Fruit fly (Drosophila melanogaster) whole organism, embryonic: ENCODE measurements around the gene CheA29a.
A peak's percentile ranks its signal among the peaks of the same experiment; 100 is the strongest.

ENCODE experiments used
- Adf1 ChIP-seq: fragments of 200-800 bp; sonication (Bioruptor generic); IDR thresholded peaks from 2 replicates; pipeline ENCODE4 v1.3.6; 2022; ENCODE audit warnings: missing biosample characterization, missing genetic modification characterization
- Atf-2 ChIP-seq: fragments of 200-800 bp; sonication (Bioruptor generic); optimal IDR thresholded peaks from 2 replicates; lab custom pipeline; 2016; ENCODE audit warnings: missing biosample characterization, missing genetic modification characterization
- CG10209 ChIP-seq: fragments of 200-800 bp; sonication (Bioruptor generic); optimal IDR thresholded peaks from 3 replicates; lab custom pipeline; 2017; ENCODE audit warnings: missing biosample characterization, mild to moderate bottlenecking, missing genetic modification characterization, missing genetic modification reagents
- CG11723 ChIP-seq: fragments of 200-800 bp; sonication (Bioruptor generic); optimal IDR thresholded peaks from 2 replicates; lab custom pipeline; 2017; ENCODE audit warnings: missing biosample characterization, mild to moderate bottlenecking, missing genetic modification characterization
- CG12155 ChIP-seq: fragments of 200-800 bp; sonication (Bioruptor generic); optimal IDR thresholded peaks from 3 replicates; lab custom pipeline; 2016; ENCODE audit warnings: missing biosample characterization, missing genetic modification characterization
- CG12659 ChIP-seq: fragments of 200-800 bp; sonication (Bioruptor generic); optimal IDR thresholded peaks from 3 replicates; lab custom pipeline; 2017; ENCODE audit warnings: mild to moderate bottlenecking, missing biosample characterization, missing genetic modification reagents, missing genetic modification characterization
- CG14710 ChIP-seq: fragments of 200-800 bp; sonication (Bioruptor generic); optimal IDR thresholded peaks from 3 replicates; lab custom pipeline; 2019; ENCODE audit warnings: missing biosample characterization, mild to moderate bottlenecking, missing genetic modification characterization, moderate library complexity
- CG17328 ChIP-seq: fragments of 200-800 bp; sonication (Bioruptor generic); IDR thresholded peaks from 2 replicates; pipeline ENCODE4 v1.3.6; 2022; ENCODE audit warnings: missing biosample characterization, missing genetic modification characterization
- CG2875 ChIP-seq: fragments of 200-800 bp; sonication (Bioruptor generic); optimal IDR thresholded peaks from 2 replicates; lab custom pipeline; 2017; ENCODE audit warnings: missing biosample characterization, mild to moderate bottlenecking, missing genetic modification characterization, missing genetic modification reagents
- CG34224 ChIP-seq: fragments of 200-800 bp; sonication (Bioruptor generic); IDR thresholded peaks from 3 replicates; pipeline ENCODE4 v1.3.6; 2022; ENCODE audit warnings: missing biosample characterization, missing genetic modification characterization; ENCODE audit not compliant: partially characterized antibody
- CG3838 ChIP-seq: fragments of 200-800 bp; sonication (Bioruptor generic); optimal IDR thresholded peaks from 3 replicates; lab custom pipeline; 2016; ENCODE audit warnings: missing biosample characterization, missing genetic modification characterization
- CG6175 ChIP-seq: fragments of 200-800 bp; sonication (Bioruptor generic); IDR thresholded peaks from 3 replicates; pipeline ENCODE4 v1.3.6; 2022; ENCODE audit warnings: missing biosample characterization, missing genetic modification characterization
- CG9609 ChIP-seq: fragments of 200-800 bp; sonication (Bioruptor generic); optimal IDR thresholded peaks from 3 replicates; lab custom pipeline; 2016; ENCODE audit warnings: missing biosample characterization, missing genetic modification characterization
- CG9727 ChIP-seq: fragments of 200-800 bp; sonication (Bioruptor generic); optimal IDR thresholded peaks from 3 replicates; lab custom pipeline; 2017; ENCODE audit warnings: missing biosample characterization, mild to moderate bottlenecking, missing genetic modification characterization
- Camta ChIP-seq: fragments of 200-800 bp; sonication (Bioruptor generic); optimal IDR thresholded peaks from 2 replicates; lab custom pipeline; 2016; ENCODE audit warnings: missing biosample characterization, missing genetic modification characterization
- D19B ChIP-seq: fragments of 200-800 bp; sonication (Bioruptor generic); optimal IDR thresholded peaks from 2 replicates; lab custom pipeline; 2017; ENCODE audit warnings: missing biosample characterization, mild to moderate bottlenecking, missing genetic modification characterization
- Dek ChIP-seq: fragments of 200-800 bp; sonication (Bioruptor generic); optimal IDR thresholded peaks from 3 replicates; lab custom pipeline; 2019; ENCODE audit warnings: missing biosample characterization, mild to moderate bottlenecking, missing genetic modification characterization, moderate library complexity
- Dip3 ChIP-seq: fragments of 200-800 bp; sonication (Bioruptor generic); optimal IDR thresholded peaks from 3 replicates; lab custom pipeline; 2016; ENCODE audit warnings: missing biosample characterization, missing genetic modification characterization
- Ets65A ChIP-seq: fragments of 200-800 bp; sonication (Bioruptor generic); peaks from one replicate; lab custom pipeline; 2016; ENCODE audit warnings: missing biosample characterization, missing genetic modification characterization
- Ets97D ChIP-seq: fragments of 200-800 bp; sonication (Bioruptor generic); optimal IDR thresholded peaks from 3 replicates; lab custom pipeline; 2016; ENCODE audit warnings: missing biosample characterization, missing genetic modification characterization
- Fer1 ChIP-seq: fragments of 200-800 bp; sonication (Bioruptor generic); optimal IDR thresholded peaks from 2 replicates; lab custom pipeline; 2017; ENCODE audit warnings: missing biosample characterization, mild to moderate bottlenecking, missing genetic modification characterization
- Gug ChIP-seq: fragments of 200-800 bp; sonication (Bioruptor generic); IDR thresholded peaks from 4 replicates; pipeline ENCODE4 v1.3.6; 2022; ENCODE audit warnings: missing biosample characterization, missing genetic modification characterization
- HHEX ChIP-seq: fragments of 200-800 bp; sonication (Bioruptor generic); optimal IDR thresholded peaks from 3 replicates; lab custom pipeline; 2017; ENCODE audit warnings: missing biosample characterization, mild to moderate bottlenecking, missing genetic modification characterization, missing genetic modification reagents
- HmgD ChIP-seq: fragments of 200-800 bp; sonication (Bioruptor generic); optimal IDR thresholded peaks from 3 replicates; lab custom pipeline; 2016; ENCODE audit warnings: missing biosample characterization, missing genetic modification characterization
- HmgZ ChIP-seq: fragments of 200-800 bp; sonication (Bioruptor generic); optimal IDR thresholded peaks from 2 replicates; lab custom pipeline; 2018; ENCODE audit warnings: missing biosample characterization, mild to moderate bottlenecking, missing genetic modification characterization
- Hsf ChIP-seq: fragments of 200-800 bp; sonication (Bioruptor generic); optimal IDR thresholded peaks from 3 replicates; lab custom pipeline; 2016; ENCODE audit warnings: missing biosample characterization, missing genetic modification characterization
- Med ChIP-seq: fragments of 200-800 bp; sonication (Bioruptor generic); peaks from one replicate; lab custom pipeline; 2016; ENCODE audit warnings: missing biosample characterization, missing genetic modification characterization, mild to moderate bottlenecking, inconsistent platforms, moderate library complexity
- Meics ChIP-seq: fragments of 200-800 bp; sonication (Bioruptor generic); optimal IDR thresholded peaks from 2 replicates; lab custom pipeline; 2017; ENCODE audit warnings: missing biosample characterization, mild to moderate bottlenecking, missing genetic modification characterization
- Sry-δ ChIP-seq: fragments of 200-800 bp; sonication (Bioruptor generic); optimal IDR thresholded peaks from 2 replicates; lab custom pipeline; 2016; ENCODE audit warnings: missing biosample characterization, missing genetic modification characterization
- Xrp1 ChIP-seq: fragments of 200-800 bp; sonication (Bioruptor generic); IDR thresholded peaks from 2 replicates; pipeline ENCODE4 v1.3.6; 2022; ENCODE audit warnings: missing biosample characterization, missing genetic modification characterization
- ato ChIP-seq: fragments of 200-800 bp; sonication (Bioruptor generic); IDR thresholded peaks from 2 replicates; pipeline ENCODE4 v1.3.6; 2022; ENCODE audit warnings: missing biosample characterization, missing genetic modification characterization; ENCODE audit not compliant: partially characterized antibody
- dpn ChIP-seq, 2 experiments: fragments of 200-800 bp; sonication (Bioruptor generic); optimal IDR thresholded peaks; 3 replicates each; lab custom pipeline; 2016; ENCODE audit warnings: missing biosample characterization in 2 of 2, missing genetic modification characterization in 2 of 2
- ewg ChIP-seq: fragments of 200-800 bp; sonication (Bioruptor generic); optimal IDR thresholded peaks from 3 replicates; lab custom pipeline; 2017; ENCODE audit warnings: mild to moderate bottlenecking, missing biosample characterization, missing genetic modification reagents, missing genetic modification characterization
- fd96Cb ChIP-seq: fragments of 200-800 bp; sonication (Bioruptor generic); optimal IDR thresholded peaks from 2 replicates; lab custom pipeline; 2018; ENCODE audit warnings: missing biosample characterization, mild to moderate bottlenecking, missing genetic modification characterization, moderate library complexity
- gcm ChIP-seq: fragments of 200-800 bp; sonication (Bioruptor generic); optimal IDR thresholded peaks from 2 replicates; lab custom pipeline; 2019; ENCODE audit warnings: missing biosample characterization, mild to moderate bottlenecking, missing genetic modification characterization, moderate library complexity
- grau ChIP-seq: fragments of 200-800 bp; optimal IDR thresholded peaks from 3 replicates; lab custom pipeline; 2019; ENCODE audit warnings: missing biosample characterization, mild to moderate bottlenecking, missing genetic modification characterization, moderate library complexity
- grn ChIP-seq: fragments of 200-800 bp; sonication (Bioruptor generic); optimal IDR thresholded peaks from 3 replicates; lab custom pipeline; 2017; ENCODE audit warnings: missing biosample characterization, missing genetic modification characterization
- her ChIP-seq: fragments of 200-800 bp; sonication (Bioruptor generic); optimal IDR thresholded peaks from 2 replicates; lab custom pipeline; 2016; ENCODE audit warnings: missing biosample characterization, missing genetic modification characterization
- hkb ChIP-seq, 2 experiments: fragments of 200-800 bp in 1 of 2; fragments of >200 bp in 1 of 2; sonication (Bioruptor generic) in 1 of 2; IDR thresholded peaks in 1 of 2; optimal IDR thresholded peaks in 1 of 2; 2 replicates each; pipeline versions ENCODE4 v1.3.6 to Lab custom; 2017 to 2022; ENCODE audit warnings: missing biosample characterization in 1 of 2, missing genetic modification characterization in 1 of 2
- ind ChIP-seq: fragments of 200-800 bp; sonication (Bioruptor generic); optimal IDR thresholded peaks from 3 replicates; lab custom pipeline; 2016; ENCODE audit warnings: missing biosample characterization, missing genetic modification characterization
- jing ChIP-seq: fragments of 200-800 bp; sonication (Bioruptor generic); optimal IDR thresholded peaks from 2 replicates; lab custom pipeline; 2018; ENCODE audit warnings: missing biosample characterization, mild to moderate bottlenecking, missing genetic modification characterization
- kay ChIP-seq: fragments of 200-800 bp; sonication (Bioruptor generic); optimal IDR thresholded peaks from 2 replicates; lab custom pipeline; 2016; ENCODE audit warnings: missing biosample characterization, missing genetic modification characterization
- kni ChIP-seq: fragments of 200-800 bp; sonication (Bioruptor generic); optimal IDR thresholded peaks from 3 replicates; lab custom pipeline; 2017; ENCODE audit warnings: mild to moderate bottlenecking, missing biosample characterization, missing genetic modification reagents, missing genetic modification characterization
- lab ChIP-seq: fragments of 200-800 bp; sonication (Bioruptor generic); optimal IDR thresholded peaks from 3 replicates; lab custom pipeline; 2017; ENCODE audit warnings: missing biosample characterization, missing genetic modification characterization, mild to moderate bottlenecking, moderate library complexity, missing genetic modification reagents
- lov ChIP-seq, 2 experiments: fragments of 200-800 bp in 1 of 2; fragments of >200 bp in 1 of 2; sonication (Bioruptor generic) in 1 of 2; IDR thresholded peaks in 1 of 2; optimal IDR thresholded peaks in 1 of 2; 2 replicates in 1 of 2; 3 replicates in 1 of 2; pipeline versions ENCODE4 v1.3.6 to Lab custom; 2017 to 2022; ENCODE audit warnings: missing biosample characterization in 1 of 2, missing genetic modification characterization in 1 of 2
- sc ChIP-seq, 3 experiments: fragments of >200 bp in 2 of 3; fragments of 200-800 bp in 1 of 3; sonication (Bioruptor generic) in 1 of 3; optimal IDR thresholded peaks; 2 replicates in 2 of 3; 3 replicates in 1 of 3; lab custom pipeline; 2017; ENCODE audit warnings: mild to moderate bottlenecking in 1 of 3, missing biosample characterization in 1 of 3, missing genetic modification characterization in 1 of 3, missing genetic modification reagents in 1 of 3
- zf30C ChIP-seq: fragments of 200-800 bp; sonication (Bioruptor generic); optimal IDR thresholded peaks from 3 replicates; lab custom pipeline; 2018; ENCODE audit warnings: missing biosample characterization, mild to moderate bottlenecking, missing genetic modification characterization

Gene CheA29a

dm6 chr2L:8461782-8462453 lies 15.2 kb upstream of the CheA29a start (continued):
- TF ChIP-seq jing (GFP tag; lab: Kevin White, UChicago) (peak; percentile 9), her (GFP tag; lab: Kevin White, UChicago) (no peak), grn (GFP tag; lab: Kevin White, UChicago) (peak; percentile 76), CG12155 (GFP tag; lab: Kevin White, UChicago) (peak; percentile 6), ind (GFP tag; lab: Kevin White, UChicago) (peak; percentile 17), lov (optimal IDR thresholded peaks at IDR 0.05; lab: Kevin White, UChicago) (no peak), lov (GFP tag; IDR thresholded peaks at IDR 0.05; lab: Robert Waterston, UW) (no peak), HHEX (GFP tag; lab: Kevin White, UChicago) (no peak), D19B (GFP tag; lab: Kevin White, UChicago) (peak; percentile 11), Fer1 (GFP tag; lab: Kevin White, UChicago) (peak; percentile 23), Ets97D (peak; percentile 8), Atf-2 (GFP tag; lab: Kevin White, UChicago) (no peak), zf30C (GFP tag; lab: Kevin White, UChicago) (no peak), kni (GFP tag; lab: Kevin White, UChicago) (no peak), Meics (GFP tag; lab: Kevin White, UChicago) (peak; percentile 64), CG14710 (peak; percentile 2), grau (peak; percentile 46), Adf1 (GFP tag; lab: Robert Waterston, UW) (peak; percentile 38; the same call in 1 of the 2 replicates), HmgD (GFP tag; lab: Kevin White, UChicago) (no peak), kay (GFP tag; lab: Kevin White, UChicago) (peak; percentile 10), Dip3 (GFP tag; lab: Kevin White, UChicago) (no peak), CG2875 (GFP tag; lab: Kevin White, UChicago) (no peak), Hsf (GFP tag; lab: Kevin White, UChicago) (peak; percentile 11), CG3838 (no peak), lab (peak; percentile 71), Sry-δ (GFP tag; lab: Kevin White, UChicago) (peak; percentile 18), CG6175 (0 out of 3 replicates have a peak, but pooled peaks have one; percentile 34), Xrp1 (GFP tag; lab: Robert Waterston, UW) (peak; percentile 44; the same call in 1 of the 2 replicates), sc (optimal IDR thresholded peaks at IDR 0.05; lab: Kevin White, UChicago) (no peak), sc (GFP tag; optimal IDR thresholded peaks at IDR 0.05; lab: Kevin White, UChicago) (peak; percentile 28), fd96Cb (tag; lab: Kevin White, UChicago) (no peak), CG34224 (GFP tag; lab: Robert Waterston, UW) (no peak), gcm (GFP tag; lab: Kevin White, UChicago) (no peak), Camta (GFP tag; lab: Kevin White, UChicago) (no peak), dpn (GFP tag; optimal IDR thresholded peaks at IDR 0.05; lab: Kevin White, UChicago) (peak; percentile 14 to 25), Gug (no peak), CG11723 (GFP tag; lab: Kevin White, UChicago) (no peak), ewg (peak; percentile 1), Med (GFP tag; lab: Kevin White, UChicago) (peak; percentile 81), CG9609 (peak; percentile 31), CG10209 (GFP tag; lab: Kevin White, UChicago) (peak; percentile 33), Dek (tag; lab: Kevin White, UChicago) (peak; percentile 50), HmgZ (tag; lab: Kevin White, UChicago) (peak; percentile 23), ato (GFP tag; lab: Robert Waterston, UW) (no peak), CG9727 (GFP tag; lab: Kevin White, UChicago) (peak; percentile 17), hkb (optimal IDR thresholded peaks at IDR 0.05; lab: Kevin White, UChicago) (no peak), hkb (GFP tag; IDR thresholded peaks at IDR 0.05; lab: Robert Waterston, UW) (0 out of 2 replicates have a peak, but pooled peaks have one; percentile 44), CG17328 (GFP tag; lab: Robert Waterston, UW) (0 out of 2 replicates have a peak, but pooled peaks have one; percentile 17), Ets65A (GFP tag; lab: Kevin White, UChicago) (peak; percentile 84), CG12659 (peak; percentile 37)
